Fruit fly (Drosophila melanogaster): ENCODE data around the gene Acsf2.

The Acsf2 gene

dm6 chr2L:5342119-5342817 is at the start of gene Acsf2 (continued):
- peak; percentile 95 for TF ChIP-seq Poxn (GFP tag; IDR thresholded peaks at IDR 0.05)
- TF ChIP-seq maf-S (GFP tag; optimal IDR thresholded peaks at IDR 0.05): peak; percentile 95
- peak; percentile 98 for TF ChIP-seq sob (GFP tag; IDR thresholded peaks at IDR 0.05)
- peak; percentile 98 for TF ChIP-seq Fer3 (tag; optimal IDR thresholded peaks at IDR 0.05)
- TF ChIP-seq sens (GFP tag): peak; percentile 88
- peak; percentile 98 for TF ChIP-seq mam (GFP tag; optimal IDR thresholded peaks at IDR 0.05)
- TF ChIP-seq CG18599 (GFP tag; optimal IDR thresholded peaks at IDR 0.05): peak; percentile 99
- TF ChIP-seq TFAM (GFP tag; optimal IDR thresholded peaks at IDR 0.05): no peak
- TF ChIP-seq en (GFP tag; optimal IDR thresholded peaks at IDR 0.05): peak; percentile 79
- peak; percentile 93 for TF ChIP-seq vvl (GFP tag; IDR thresholded peaks at IDR 0.05)
- peak; percentile 99 for TF ChIP-seq Atf6 (GFP tag; IDR thresholded peaks at IDR 0.05)
- TF ChIP-seq CG31224 (GFP tag; IDR thresholded peaks at IDR 0.05): peak; percentile 96
- peak; percentile 96 for TF ChIP-seq NfI (GFP tag; optimal IDR thresholded peaks at IDR 0.05)
- peak; percentile 91 for TF ChIP-seq CG32767 (GFP tag; IDR thresholded peaks at IDR 0.05)
- TF ChIP-seq CG11723 (GFP tag; optimal IDR thresholded peaks at IDR 0.05): peak; percentile 82
- peak; percentile 75 for TF ChIP-seq Mad (GFP tag; optimal IDR thresholded peaks at IDR 0.05)
- TF ChIP-seq Dip2 (GFP tag; IDR thresholded peaks at IDR 0.05): peak; percentile 62; the same call in 1 of the 2 replicates
- peak; percentile 90 for TF ChIP-seq CG1792 (GFP tag; optimal IDR thresholded peaks at IDR 0.05)
- TF ChIP-seq CG1529 (GFP tag; optimal IDR thresholded peaks at IDR 0.05): peak; percentile 35
- no peak for TF ChIP-seq CG33557 (GFP tag; optimal IDR thresholded peaks at IDR 0.05)
- TF ChIP-seq dpn (GFP tag; optimal IDR thresholded peaks at IDR 0.05): peak; percentile 95 to 96
- peak; percentile 98 for TF ChIP-seq CG11456 (GFP tag; IDR thresholded peaks at IDR 0.05)
- peak; percentile 98 for TF ChIP-seq ind (GFP tag; optimal IDR thresholded peaks at IDR 0.05)
- peak; percentile 88 for TF ChIP-seq CG1602 (GFP tag; optimal IDR thresholded peaks at IDR 0.05)
- peak; percentile 93 for TF ChIP-seq CG15514 (GFP tag; optimal IDR thresholded peaks at IDR 0.05)
- TF ChIP-seq Hr78 (GFP tag; optimal IDR thresholded peaks at IDR 0.05): no peak
- TF ChIP-seq disco-r (GFP tag; optimal IDR thresholded peaks at IDR 0.05): peak; percentile 87
- TF ChIP-seq Fer1 (GFP tag; optimal IDR thresholded peaks at IDR 0.05): peak; percentile 98
- TF ChIP-seq gce (GFP tag; IDR thresholded peaks at IDR 0.05): peak; percentile 50; the same call in 1 of the 3 replicates
- peak; percentile 98 for TF ChIP-seq CG7839 (tag; optimal IDR thresholded peaks at IDR 0.05)
- peak; percentile 85 for TF ChIP-seq salm (tag; optimal IDR thresholded peaks at IDR 0.05)
- TF ChIP-seq Elba2 (GFP tag; optimal IDR thresholded peaks at IDR 0.05): no peak
- TF ChIP-seq CG34422 (GFP tag; IDR thresholded peaks at IDR 0.05): peak; percentile 95
- peak; percentile 99 for TF ChIP-seq Dip3 (GFP tag; optimal IDR thresholded peaks at IDR 0.05)
- peak; percentile 16 for TF ChIP-seq corto (GFP tag; optimal IDR thresholded peaks at IDR 0.05)
- no peak for TF ChIP-seq CG2875 (GFP tag; optimal IDR thresholded peaks at IDR 0.05)
- no peak for TF ChIP-seq Sin3A (optimal IDR thresholded peaks at IDR 0.05)
- peak; percentile 64 for TF ChIP-seq bowl (GFP tag; IDR thresholded peaks at IDR 0.05)
- TF ChIP-seq Dfd (GFP tag; optimal IDR thresholded peaks at IDR 0.05): no peak
- peak; percentile 97 for TF ChIP-seq CG34376 (GFP tag; optimal IDR thresholded peaks at IDR 0.05)
- peak; percentile 91 for TF ChIP-seq Mrtf (GFP tag; IDR thresholded peaks at IDR 0.05)
- TF ChIP-seq cato (GFP tag; optimal IDR thresholded peaks at IDR 0.05; ENCODE audit: borderline replicate concordance): peak; percentile 74
- no peak for TF ChIP-seq CG17186 (GFP tag; optimal IDR thresholded peaks at IDR 0.05)
- no peak for TF ChIP-seq dmrt11E (tag; optimal IDR thresholded peaks at IDR 0.05)
- peak; percentile 45 for TF ChIP-seq CG1603 (tag; optimal IDR thresholded peaks at IDR 0.05)
- peak; percentile 99 for TF ChIP-seq Meics (GFP tag; optimal IDR thresholded peaks at IDR 0.05)
- peak; percentile 94 for TF ChIP-seq Gug (GFP tag; IDR thresholded peaks at IDR 0.05)
- TF ChIP-seq slou (GFP tag; optimal IDR thresholded peaks at IDR 0.05): peak; percentile 96
- peak; percentile 87 for TF ChIP-seq CG10274 (GFP tag; optimal IDR thresholded peaks at IDR 0.05)
- peak; percentile 72 for TF ChIP-seq CG10462 (GFP tag; optimal IDR thresholded peaks at IDR 0.05)

Data from whole organism, embryonic.